Worm (Caenorhabditis elegans) whole organism, midembryonic: ENCODE results near the gene Y51H4A.6.

Experiments used
- T22C8.4 ChIP-seq: fragments of 200-800 bp; sonication (Bioruptor generic); IDR thresholded peaks from 2 replicates; pipeline ENCODE4 v1.3.6; 2022; ENCODE audit warnings: missing genetic modification characterization, missing compliant biosample characterization
- cog-1 ChIP-seq: sonication (generic microtip); optimal IDR thresholded peaks from 2 replicates; lab custom pipeline; 2016; ENCODE audit warnings: missing genetic modification characterization, missing compliant biosample characterization
- flt-1 ChIP-seq: fragments of 200-800 bp; sonication (Bioruptor generic); IDR thresholded peaks from 2 replicates; pipeline ENCODE4 v1.3.6; 2022; ENCODE audit warnings: missing genetic modification characterization, missing compliant biosample characterization
- klf-2 ChIP-seq: fragments of 200-800 bp; sonication (Bioruptor generic); conservative IDR thresholded peaks from 2 replicates; pipeline ENCODE4 v1.3.6; 2022; ENCODE audit warnings: missing genetic modification reagents, missing genetic modification characterization, missing compliant biosample characterization
- med-1 ChIP-seq: sonication (generic microtip); optimal IDR thresholded peaks from 2 replicates; lab custom pipeline; 2017; ENCODE audit warnings: missing genetic modification characterization, mild to moderate bottlenecking, missing compliant biosample characterization, antibody characterized with exemption, missing genetic modification reagents; ENCODE audit not compliant: insufficient read depth
- ref-1 ChIP-seq: fragments of 200-800 bp; sonication (Bioruptor generic); conservative IDR thresholded peaks from 2 replicates; pipeline ENCODE4 v1.3.6; 2022; ENCODE audit warnings: missing genetic modification reagents, missing genetic modification characterization, missing compliant biosample characterization
- tab-1 ChIP-seq: fragments of 200-800 bp; sonication (Bioruptor generic); IDR thresholded peaks from 2 replicates; pipeline ENCODE4 v1.3.6; 2022; ENCODE audit warnings: missing genetic modification characterization, missing compliant biosample characterization
- ztf-23 ChIP-seq: fragments of 200-800 bp; sonication (Bioruptor generic); IDR thresholded peaks from 2 replicates; pipeline ENCODE4 v1.3.6; 2022; ENCODE audit warnings: missing genetic modification reagents, missing genetic modification characterization, missing compliant biosample characterization
- ztf-29 ChIP-seq: fragments of 200-800 bp; sonication (Bioruptor generic); IDR thresholded peaks from 2 replicates; pipeline ENCODE4 v1.3.6; 2022; ENCODE audit warnings: missing genetic modification reagents, missing genetic modification characterization, missing compliant biosample characterization

The Y51H4A.6 gene

DNA sequence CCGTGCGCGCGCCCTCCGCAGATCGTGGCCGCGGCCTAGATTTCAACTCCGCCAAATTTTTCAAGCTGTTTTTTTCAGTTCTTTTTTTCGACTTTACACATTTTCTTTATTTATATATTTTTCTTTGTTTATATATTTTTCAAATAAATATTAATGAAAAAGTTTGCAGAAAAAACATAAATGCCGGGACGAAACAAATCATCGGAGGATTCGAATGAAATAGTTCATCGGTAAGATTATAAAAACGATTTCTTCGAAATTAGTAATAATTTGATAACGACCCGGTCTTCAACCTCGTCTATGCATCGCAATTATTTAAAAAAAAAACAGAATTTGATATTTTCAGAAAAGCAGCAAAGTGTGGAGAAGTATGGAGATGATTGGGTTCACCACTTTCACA lies at the start of gene Y51H4A.6:
Y51H4A.6 (plus strand) TSS at position 301 of the 400 bp plus-strand sequence.
- TF ChIP-seq cog-1 (tag; lab: Kevin White, UChicago) (no peak), ref-1 (no peak), med-1 (no peak), flt-1 (GFP tag; lab: Robert Waterston, UW) (no peak), ztf-29 (GFP tag; lab: Robert Waterston, UW) (no peak), T22C8.4 (GFP tag; lab: Robert Waterston, UW) (no peak)

DNA sequence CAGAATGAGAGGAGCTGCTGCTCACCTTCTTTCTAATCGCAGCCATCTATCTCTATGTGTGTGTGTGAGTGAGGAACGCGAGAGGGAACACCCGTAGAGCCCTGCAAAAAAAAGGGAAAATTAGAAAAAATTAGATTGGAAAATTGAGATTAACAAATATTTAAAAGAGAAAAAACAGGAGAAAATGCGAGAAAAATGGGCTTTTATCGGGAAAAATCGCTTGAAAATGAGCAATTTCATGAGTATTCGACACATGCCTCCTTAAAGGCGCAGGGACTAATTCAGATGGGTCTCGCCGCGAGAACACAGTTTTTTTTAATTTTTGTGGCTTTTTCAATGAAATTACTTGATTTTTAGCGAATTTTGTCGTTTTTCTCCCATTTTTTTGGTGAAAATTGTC lies 44.5 kb upstream of the Y51H4A.6 start, which contains the start of gene rho-1:
rho-1 (minus strand) TSS at position 101 of the 400 bp plus-strand sequence.
- TF ChIP-seq med-1 (no peak), ztf-23 (GFP tag; lab: Robert Waterston, UW) (no peak), tab-1 (GFP tag; lab: Robert Waterston, UW) (no peak), klf-2 (GFP tag; lab: Robert Waterston, UW) (no peak), flt-1 (GFP tag; lab: Robert Waterston, UW) (no peak), ztf-29 (GFP tag; lab: Robert Waterston, UW) (no peak), ref-1 (no peak), T22C8.4 (GFP tag; lab: Robert Waterston, UW) (no peak), cog-1 (tag; lab: Kevin White, UChicago) (no peak)

DNA sequence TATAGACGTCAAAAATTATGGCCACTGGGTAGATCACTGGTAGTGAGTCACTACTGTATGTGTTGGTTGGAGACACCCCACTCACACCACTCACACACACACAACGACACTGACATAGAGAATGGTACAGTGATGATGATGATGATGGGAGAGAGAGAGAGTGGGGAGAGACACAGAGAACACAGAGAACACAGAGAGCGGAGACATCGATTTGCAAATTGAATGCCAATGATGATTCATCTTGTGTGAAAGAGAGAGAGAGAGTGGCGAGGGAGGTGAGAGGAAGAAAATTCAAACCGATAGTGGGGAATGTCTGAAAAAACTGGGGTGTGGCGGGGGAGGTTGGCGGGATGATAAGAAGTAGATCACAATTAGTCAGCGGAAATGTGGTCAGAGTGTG lies 43.5 kb upstream of the Y51H4A.6 start:
- TF ChIP-seq T22C8.4 (GFP tag; lab: Robert Waterston, UW) = 0 out of 2 replicates have a peak, but pooled peaks have one; percentile 17
- 0 out of 2 replicates have a peak, but pooled peaks have one; percentile 23 for TF ChIP-seq tab-1 (GFP tag; lab: Robert Waterston, UW)
- TF ChIP-seq cog-1 (tag; lab: Kevin White, UChicago) = no peak

- no peak for TF ChIP-seq ztf-29 (GFP tag; lab: Robert Waterston, UW)
- TF ChIP-seq T22C8.4 (GFP tag; lab: Robert Waterston, UW) = 0 out of 2 replicates have a peak, but pooled peaks have one; percentile 16
- TF ChIP-seq tab-1 (GFP tag; lab: Robert Waterston, UW) = no peak
- TF ChIP-seq ztf-23 (GFP tag; lab: Robert Waterston, UW) = 0 out of 2 replicates have a peak, but pooled peaks have one; percentile 73
- TF ChIP-seq ref-1 = no peak
- no peak for TF ChIP-seq med-1
- TF ChIP-seq flt-1 (GFP tag; lab: Robert Waterston, UW) = peak; percentile 71
- TF ChIP-seq cog-1 (tag; lab: Kevin White, UChicago) = peak; percentile 67
- TF ChIP-seq klf-2 (GFP tag; lab: Robert Waterston, UW) = no peak
Measured at ce11 chrIV:16491411-16492036, 41.9 kb upstream of the Y51H4A.6 start.

- TF ChIP-seq cog-1 (tag; lab: Kevin White, UChicago) = peak; percentile 87
- TF ChIP-seq tab-1 (GFP tag; lab: Robert Waterston, UW) = no peak
- peak; percentile 80; the same call in 1 of the 2 replicates for TF ChIP-seq flt-1 (GFP tag; lab: Robert Waterston, UW)
- TF ChIP-seq T22C8.4 (GFP tag; lab: Robert Waterston, UW) = peak; percentile 80
Measured at ce11 chrIV:16492327-16492726, 41.1 kb upstream of the Y51H4A.6 start.

DNA sequence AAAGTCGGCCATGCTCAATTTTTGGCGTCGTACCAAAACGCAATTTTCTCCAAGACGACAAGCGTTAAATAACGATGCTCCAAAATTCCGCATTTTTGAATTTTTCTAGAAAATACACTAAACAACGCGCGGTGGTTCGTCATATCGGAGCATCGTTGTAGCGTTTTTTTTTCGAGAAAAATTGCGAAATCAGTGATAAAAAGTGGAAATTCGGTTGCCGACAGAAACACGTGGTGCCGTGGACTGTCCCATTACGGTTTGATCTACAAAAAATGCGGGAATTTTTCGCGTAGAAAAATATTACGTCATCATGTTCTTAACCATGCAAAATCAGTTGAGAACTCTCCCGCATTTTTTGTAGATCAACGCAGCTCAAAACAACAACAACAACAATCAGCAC lies 40.5 kb upstream of the Y51H4A.6 start:
- TF ChIP-seq tab-1 (GFP tag; lab: Robert Waterston, UW) (no peak), ztf-29 (GFP tag; lab: Robert Waterston, UW) (no peak), klf-2 (GFP tag; lab: Robert Waterston, UW) (no peak), cog-1 (tag; lab: Kevin White, UChicago) (no peak), ref-1 (no peak), ztf-23 (GFP tag; lab: Robert Waterston, UW) (no peak), flt-1 (GFP tag; lab: Robert Waterston, UW) (no peak)

DNA sequence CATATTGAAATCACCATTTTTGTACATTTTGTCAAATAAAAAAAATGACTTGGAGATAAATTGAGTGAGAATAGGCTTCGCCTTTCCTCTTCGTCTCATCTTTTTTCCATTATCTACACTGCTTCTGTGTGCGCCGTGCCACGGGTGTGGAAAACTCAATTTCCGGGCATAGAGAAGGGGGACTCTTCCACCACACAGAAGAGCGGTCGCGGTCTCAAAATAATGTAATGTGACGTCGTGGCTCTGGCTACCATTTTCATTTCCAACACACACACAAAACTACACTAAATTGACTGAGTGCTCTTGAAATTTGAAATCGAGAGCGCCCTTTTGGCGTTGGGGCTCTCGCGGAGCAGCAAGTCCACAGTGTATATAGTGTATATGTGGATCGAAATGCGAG lies 39.5 kb upstream of the Y51H4A.6 start:
- TF ChIP-seq tab-1 (GFP tag; lab: Robert Waterston, UW) (no peak), T22C8.4 (GFP tag; lab: Robert Waterston, UW) (no peak), ztf-23 (GFP tag; lab: Robert Waterston, UW) (no peak), cog-1 (tag; lab: Kevin White, UChicago) (no peak), klf-2 (GFP tag; lab: Robert Waterston, UW) (no peak), ref-1 (no peak), ztf-29 (GFP tag; lab: Robert Waterston, UW) (no peak), med-1 (no peak), flt-1 (GFP tag; lab: Robert Waterston, UW) (no peak)

DNA sequence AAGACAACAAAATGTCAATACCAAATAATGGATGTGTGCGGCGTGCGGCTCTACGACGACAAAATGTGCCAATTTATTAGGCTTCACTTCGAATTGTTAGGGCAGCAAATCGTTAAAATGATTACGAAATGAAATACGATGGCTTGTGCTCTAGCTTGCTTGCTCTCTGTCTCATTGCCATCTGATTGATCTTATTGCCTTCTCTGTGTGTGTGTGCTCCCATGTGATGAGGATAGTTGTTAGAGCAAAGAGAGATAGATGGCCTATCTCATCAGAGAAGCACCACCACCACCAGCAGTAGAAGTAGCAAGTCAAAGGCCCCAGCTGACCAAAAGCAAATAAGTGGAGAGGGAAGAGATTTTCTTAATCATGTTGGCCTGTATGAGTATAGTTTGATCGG lies 37.0 kb upstream of the Y51H4A.6 start:
- TF ChIP-seq ztf-29 (GFP tag; lab: Robert Waterston, UW) (no peak), med-1 (no peak), tab-1 (GFP tag; lab: Robert Waterston, UW) (no peak), klf-2 (GFP tag; lab: Robert Waterston, UW) (no peak), ztf-23 (GFP tag; lab: Robert Waterston, UW) (no peak), T22C8.4 (GFP tag; lab: Robert Waterston, UW) (no peak), cog-1 (tag; lab: Kevin White, UChicago) (no peak), ref-1 (no peak), flt-1 (GFP tag; lab: Robert Waterston, UW) (no peak)

DNA sequence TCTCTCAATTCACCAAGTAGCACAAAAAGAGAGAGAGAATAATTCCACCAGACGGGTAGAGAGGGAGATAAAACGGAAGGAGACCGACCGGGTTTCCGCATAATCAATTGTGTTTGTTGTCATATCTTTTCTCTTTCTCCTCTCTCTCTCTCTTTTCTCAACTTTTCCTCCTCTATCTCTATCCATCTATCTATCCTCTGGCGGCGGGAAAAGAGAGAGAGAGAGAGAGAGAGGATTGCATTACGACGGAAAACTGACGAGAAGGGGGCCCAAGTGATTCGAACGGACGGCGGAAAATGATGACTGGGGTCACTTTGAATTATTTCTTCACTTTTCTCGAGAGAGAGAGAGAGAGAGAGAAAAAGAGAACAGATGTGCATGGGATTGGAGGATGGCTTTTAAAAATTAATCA lies 35.4 kb upstream of the Y51H4A.6 start:
- TF ChIP-seq med-1 = no peak
- peak; percentile 53 for TF ChIP-seq ztf-23 (GFP tag; lab: Robert Waterston, UW)
- TF ChIP-seq cog-1 (tag; lab: Kevin White, UChicago) = peak; percentile 89
- TF ChIP-seq flt-1 (GFP tag; lab: Robert Waterston, UW) = peak; percentile 28; the same call in 1 of the 2 replicates

DNA sequence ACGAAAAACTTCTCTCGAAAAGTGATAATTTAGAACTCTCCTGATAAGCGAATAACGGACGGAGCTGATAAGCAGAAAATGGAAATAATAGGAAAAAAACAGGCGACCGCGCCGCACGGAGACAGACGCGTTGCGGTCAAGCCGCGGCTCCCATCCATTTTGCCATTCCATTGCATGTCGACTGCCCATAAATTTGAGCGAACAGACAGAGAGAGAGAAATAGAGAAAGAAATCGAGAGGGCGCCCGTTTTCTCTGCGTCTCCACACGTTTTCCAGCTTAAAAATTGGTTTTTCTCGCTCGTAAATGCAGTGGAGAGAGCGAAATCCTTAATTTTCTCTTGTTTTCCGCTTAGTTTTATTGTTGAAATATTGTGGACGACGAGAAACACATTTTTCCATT lies 31.6 kb upstream of the Y51H4A.6 start:
- TF ChIP-seq flt-1 (GFP tag; lab: Robert Waterston, UW) = 0 out of 2 replicates have a peak, but pooled peaks have one; percentile 36
- no peak for TF ChIP-seq ref-1
- TF ChIP-seq ztf-23 (GFP tag; lab: Robert Waterston, UW) = no peak
- TF ChIP-seq cog-1 (tag; lab: Kevin White, UChicago) = no peak
